Fruit fly (Drosophila melanogaster) whole organism, embryonic: ENCODE data around the gene Cyp309a1.

ENCODE experiments used
- Abd-B ChIP-seq: fragments of 200-800 bp; sonication (Bioruptor generic); optimal IDR thresholded peaks from 2 replicates; lab custom pipeline; 2018; ENCODE audit warnings: missing biosample characterization, mild to moderate bottlenecking, missing genetic modification characterization, moderate library complexity
- Adf1 ChIP-seq: fragments of 200-800 bp; sonication (Bioruptor generic); IDR thresholded peaks from 2 replicates; pipeline ENCODE4 v1.3.6; 2022; ENCODE audit warnings: missing biosample characterization, missing genetic modification characterization
- CG10431 ChIP-seq: fragments of 200-800 bp; sonication (Bioruptor generic); optimal IDR thresholded peaks from 3 replicates; lab custom pipeline; 2018; ENCODE audit warnings: missing biosample characterization, mild to moderate bottlenecking, missing genetic modification characterization
- CG10654 ChIP-seq: fragments of 200-800 bp; sonication (Bioruptor generic); optimal IDR thresholded peaks from 2 replicates; lab custom pipeline; 2016; ENCODE audit warnings: missing biosample characterization, missing genetic modification characterization
- CG11695 ChIP-seq: fragments of 200-800 bp; sonication (Bioruptor generic); IDR thresholded peaks from 3 replicates; pipeline ENCODE4 v1.3.6; 2022; ENCODE audit warnings: missing biosample characterization, missing genetic modification characterization
- CG12391 ChIP-seq: fragments of 200-800 bp; sonication (Bioruptor generic); optimal IDR thresholded peaks from 3 replicates; lab custom pipeline; 2018; ENCODE audit warnings: missing biosample characterization, mild to moderate bottlenecking, missing genetic modification characterization, moderate library complexity
- CG12769 ChIP-seq: fragments of 200-800 bp; sonication (Bioruptor generic); optimal IDR thresholded peaks from 2 replicates; lab custom pipeline; 2019; ENCODE audit warnings: missing biosample characterization, mild to moderate bottlenecking, missing genetic modification characterization, moderate library complexity
- CG13424 ChIP-seq: fragments of 200-800 bp; sonication (Bioruptor generic); optimal IDR thresholded peaks from 2 replicates; lab custom pipeline; 2019; ENCODE audit warnings: missing biosample characterization, mild to moderate bottlenecking, missing genetic modification characterization, moderate library complexity
- CG1602 ChIP-seq: fragments of 200-800 bp; sonication (Bioruptor generic); optimal IDR thresholded peaks from 3 replicates; lab custom pipeline; 2016; ENCODE audit warnings: missing biosample characterization, missing genetic modification characterization
- CG16863 ChIP-seq: fragments of 200-800 bp; sonication (Bioruptor generic); optimal IDR thresholded peaks from 3 replicates; lab custom pipeline; 2016; ENCODE audit warnings: missing biosample characterization, missing genetic modification characterization
- CG17186 ChIP-seq: fragments of 200-800 bp; sonication (Bioruptor generic); optimal IDR thresholded peaks from 3 replicates; lab custom pipeline; 2017; ENCODE audit warnings: missing biosample characterization, missing genetic modification reagents, missing genetic modification characterization
- CG17802 ChIP-seq: fragments of 200-800 bp; sonication (Bioruptor generic); optimal IDR thresholded peaks from 2 replicates; lab custom pipeline; 2018; ENCODE audit warnings: missing biosample characterization, mild to moderate bottlenecking, missing genetic modification characterization, moderate library complexity
- CG1792 ChIP-seq: fragments of 200-800 bp; sonication (Bioruptor generic); optimal IDR thresholded peaks from 2 replicates; lab custom pipeline; 2016; ENCODE audit warnings: missing biosample characterization, missing genetic modification characterization
- CG2678 ChIP-seq: fragments of 200-800 bp; sonication (Bioruptor generic); optimal IDR thresholded peaks from 3 replicates; lab custom pipeline; 2019; ENCODE audit warnings: missing biosample characterization, mild to moderate bottlenecking, missing genetic modification characterization, moderate library complexity
- CG2889 ChIP-seq: fragments of 200-800 bp; sonication (Bioruptor generic); IDR thresholded peaks from 3 replicates; pipeline ENCODE4 v1.3.6; 2022; ENCODE audit warnings: missing biosample characterization, missing genetic modification characterization
- CG32772 ChIP-seq: fragments of 200-800 bp; sonication (Bioruptor generic); IDR thresholded peaks from 2 replicates; pipeline ENCODE4 v1.3.6; 2022; ENCODE audit warnings: missing biosample characterization, missing genetic modification characterization
- CG4730 ChIP-seq: fragments of 200-800 bp; sonication (Bioruptor generic); IDR thresholded peaks from 2 replicates; pipeline ENCODE4 v1.3.6; 2022; ENCODE audit warnings: missing biosample characterization, missing genetic modification characterization
- CG8359 ChIP-seq: fragments of 200-800 bp; sonication (Bioruptor generic); optimal IDR thresholded peaks from 2 replicates; lab custom pipeline; 2017; ENCODE audit warnings: missing biosample characterization, mild to moderate bottlenecking, missing genetic modification characterization, borderline replicate concordance
- CG9215 ChIP-seq: fragments of 200-800 bp; sonication (Bioruptor generic); IDR thresholded peaks from 2 replicates; pipeline ENCODE4 v1.3.6; 2022; ENCODE audit warnings: missing biosample characterization, missing genetic modification characterization
- CG9609 ChIP-seq: fragments of 200-800 bp; sonication (Bioruptor generic); optimal IDR thresholded peaks from 3 replicates; lab custom pipeline; 2016; ENCODE audit warnings: missing biosample characterization, missing genetic modification characterization
- CTCF ChIP-seq: fragments of 200-800 bp; sonication (Bioruptor generic); optimal IDR thresholded peaks from 2 replicates; lab custom pipeline; 2017; ENCODE audit warnings: missing biosample characterization, mild to moderate bottlenecking, missing genetic modification characterization, moderate library complexity
- Dip3 ChIP-seq: fragments of 200-800 bp; sonication (Bioruptor generic); optimal IDR thresholded peaks from 3 replicates; lab custom pipeline; 2016; ENCODE audit warnings: missing biosample characterization, missing genetic modification characterization
- Ets97D ChIP-seq: fragments of 200-800 bp; sonication (Bioruptor generic); optimal IDR thresholded peaks from 3 replicates; lab custom pipeline; 2016; ENCODE audit warnings: missing biosample characterization, missing genetic modification characterization
- Fer2 ChIP-seq: fragments of 200-800 bp; sonication (Bioruptor generic); optimal IDR thresholded peaks from 2 replicates; lab custom pipeline; 2018; ENCODE audit warnings: missing biosample characterization, mild to moderate bottlenecking, missing genetic modification characterization, moderate library complexity
- Hand ChIP-seq: fragments of 200-800 bp; sonication (Bioruptor generic); optimal IDR thresholded peaks from 2 replicates; lab custom pipeline; 2017; ENCODE audit warnings: mild to moderate bottlenecking, missing biosample characterization, missing genetic modification reagents, missing genetic modification characterization
- HmgZ ChIP-seq: fragments of 200-800 bp; sonication (Bioruptor generic); optimal IDR thresholded peaks from 2 replicates; lab custom pipeline; 2018; ENCODE audit warnings: missing biosample characterization, mild to moderate bottlenecking, missing genetic modification characterization
- Jarid2 ChIP-seq: fragments of 200-800 bp; sonication (Bioruptor generic); optimal IDR thresholded peaks from 3 replicates; lab custom pipeline; 2017; ENCODE audit warnings: mild to moderate bottlenecking, missing biosample characterization, missing genetic modification reagents, missing genetic modification characterization
- MESR4 ChIP-seq: fragments of 200-800 bp; sonication (Bioruptor generic); optimal IDR thresholded peaks from 2 replicates; lab custom pipeline; 2018; ENCODE audit warnings: missing biosample characterization, mild to moderate bottlenecking, missing genetic modification characterization, moderate library complexity
- NC2α ChIP-seq: fragments of 200-800 bp; sonication (Bioruptor generic); optimal IDR thresholded peaks from 2 replicates; lab custom pipeline; 2016; ENCODE audit warnings: missing biosample characterization, missing genetic modification characterization
- ap ChIP-seq: fragments of 200-800 bp; sonication (Bioruptor generic); IDR thresholded peaks from 2 replicates; pipeline ENCODE4 v1.3.6; 2022; ENCODE audit warnings: missing biosample characterization, missing genetic modification characterization
- ato ChIP-seq: fragments of 200-800 bp; sonication (Bioruptor generic); IDR thresholded peaks from 2 replicates; pipeline ENCODE4 v1.3.6; 2022; ENCODE audit warnings: missing biosample characterization, missing genetic modification characterization; ENCODE audit not compliant: partially characterized antibody
- az2 ChIP-seq: fragments of 200-800 bp; sonication (Bioruptor generic); optimal IDR thresholded peaks from 3 replicates; lab custom pipeline; 2016; ENCODE audit warnings: missing biosample characterization, missing genetic modification characterization
- bcd ChIP-seq: fragments of 200-800 bp; sonication (Bioruptor generic); optimal IDR thresholded peaks from 2 replicates; lab custom pipeline; 2017; ENCODE audit warnings: missing biosample characterization, mild to moderate bottlenecking, missing genetic modification characterization
- chif ChIP-seq, 2 experiments: fragments of 200-800 bp; sonication (Bioruptor generic); optimal IDR thresholded peaks; 3 replicates each; lab custom pipeline; 2016; ENCODE audit warnings: missing biosample characterization in 2 of 2, missing genetic modification characterization in 2 of 2
- disco-r ChIP-seq: fragments of 200-800 bp; sonication (Bioruptor generic); optimal IDR thresholded peaks from 2 replicates; lab custom pipeline; 2016; ENCODE audit warnings: missing biosample characterization, missing genetic modification characterization
- emc ChIP-seq: fragments of 200-800 bp; sonication (Bioruptor generic); optimal IDR thresholded peaks from 2 replicates; lab custom pipeline; 2016; ENCODE audit warnings: missing biosample characterization, missing genetic modification characterization
- fd102C ChIP-seq: fragments of 200-800 bp; sonication (Bioruptor generic); optimal IDR thresholded peaks from 2 replicates; lab custom pipeline; 2018; ENCODE audit warnings: missing biosample characterization, mild to moderate bottlenecking, missing genetic modification characterization, moderate library complexity
- gcm2 ChIP-seq: fragments of 200-800 bp; sonication (Bioruptor generic); optimal IDR thresholded peaks from 2 replicates; lab custom pipeline; 2016; ENCODE audit warnings: missing biosample characterization, missing genetic modification characterization
- gro ChIP-seq: fragments of 200-800 bp; sonication (Bioruptor generic); optimal IDR thresholded peaks from 2 replicates; lab custom pipeline; 2016; ENCODE audit warnings: missing biosample characterization, missing genetic modification characterization
- gsb ChIP-seq: fragments of 200-800 bp; sonication (Bioruptor generic); IDR thresholded peaks from 2 replicates; pipeline ENCODE4 v1.3.6; 2022; ENCODE audit warnings: missing biosample characterization, missing genetic modification characterization
- gsb-n ChIP-seq: fragments of 200-800 bp; sonication (Bioruptor generic); optimal IDR thresholded peaks from 3 replicates; lab custom pipeline; 2018; ENCODE audit warnings: missing biosample characterization, mild to moderate bottlenecking, missing genetic modification characterization
- h ChIP-seq: fragments of >200 bp; optimal IDR thresholded peaks from 2 replicates; lab custom pipeline; 2017
- lab ChIP-seq: fragments of 200-800 bp; sonication (Bioruptor generic); optimal IDR thresholded peaks from 3 replicates; lab custom pipeline; 2017; ENCODE audit warnings: missing biosample characterization, missing genetic modification characterization, mild to moderate bottlenecking, moderate library complexity, missing genetic modification reagents
- mld ChIP-seq: fragments of 200-800 bp; sonication (Bioruptor generic); IDR thresholded peaks from 3 replicates; pipeline ENCODE4 v1.3.6; 2022; ENCODE audit warnings: missing biosample characterization, missing genetic modification characterization; ENCODE audit not compliant: partially characterized antibody
- org-1 ChIP-seq: fragments of 200-800 bp; sonication (Bioruptor generic); optimal IDR thresholded peaks from 2 replicates; lab custom pipeline; 2017; ENCODE audit warnings: missing biosample characterization, missing genetic modification characterization
- pho ChIP-seq: fragments of 200-800 bp; sonication (Bioruptor generic); optimal IDR thresholded peaks from 2 replicates; lab custom pipeline; 2016; ENCODE audit warnings: missing biosample characterization, missing genetic modification characterization
- pum ChIP-seq: fragments of 200-800 bp; sonication (Bioruptor generic); optimal IDR thresholded peaks from 2 replicates; lab custom pipeline; 2016; ENCODE audit warnings: missing biosample characterization, missing genetic modification characterization
- pzg ChIP-seq: fragments of 200-800 bp; sonication (Bioruptor generic); optimal IDR thresholded peaks from 3 replicates; lab custom pipeline; 2018; ENCODE audit warnings: missing biosample characterization, mild to moderate bottlenecking, missing genetic modification characterization, moderate library complexity
- scrt ChIP-seq: fragments of 200-800 bp; sonication (Bioruptor generic); optimal IDR thresholded peaks from 2 replicates; lab custom pipeline; 2018; ENCODE audit warnings: missing biosample characterization, mild to moderate bottlenecking, missing genetic modification characterization, moderate library complexity
- sr ChIP-seq: fragments of 200-800 bp; sonication (Bioruptor generic); IDR thresholded peaks from 3 replicates; pipeline ENCODE4 v1.3.6; 2022; ENCODE audit warnings: missing biosample characterization, missing genetic modification characterization
- usp ChIP-seq: fragments of >200 bp; optimal IDR thresholded peaks from 2 replicates; lab custom pipeline; 2017; ENCODE audit warnings: missing biosample characterization, missing genetic modification characterization
- vfl ChIP-seq: fragments of 200-800 bp; sonication (Bioruptor generic); optimal IDR thresholded peaks from 2 replicates; lab custom pipeline; 2016; ENCODE audit warnings: missing biosample characterization, missing genetic modification characterization

Cyp309a1 gene

DNA sequence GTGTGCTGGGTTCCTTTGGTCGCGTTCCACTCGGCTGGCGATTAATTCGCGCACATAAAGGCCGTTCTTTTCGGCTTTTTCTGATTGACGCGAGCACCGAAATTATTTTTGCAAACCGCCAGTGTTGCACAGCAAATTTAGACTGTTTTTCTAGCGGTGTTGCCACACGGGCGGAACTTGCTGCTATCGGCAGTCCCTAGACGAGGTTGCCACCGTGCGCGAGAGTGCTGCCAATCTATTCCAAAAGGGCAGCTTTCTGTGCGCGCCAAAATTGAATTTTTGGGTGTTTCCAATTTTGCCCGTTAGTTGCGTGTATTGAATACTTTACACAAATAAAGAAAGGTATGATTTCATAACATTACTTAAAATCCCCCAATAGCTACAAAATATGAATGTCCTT is 20.7 kb upstream of the Cyp309a1 start, which contains the start of gene Drp1 (continued):
- TF ChIP-seq HmgZ (tag; lab: Kevin White, UChicago): peak; percentile 69
- peak; percentile 61 for TF ChIP-seq ato
- TF ChIP-seq Dip3 (GFP tag; lab: Kevin White, UChicago): peak; percentile 63
- peak; percentile 9 for TF ChIP-seq CG12391 (tag; lab: Kevin White, UChicago)
- no peak for TF ChIP-seq gsb-n
- TF ChIP-seq lab (GFP tag; lab: Kevin White, UChicago): no peak
- peak; percentile 28 for TF ChIP-seq CG1602 (GFP tag; lab: Kevin White, UChicago)
- TF ChIP-seq CG17186: peak; percentile 76
- no peak for TF ChIP-seq fd102C (GFP tag; lab: Kevin White, UChicago)
- peak; percentile 93 for TF ChIP-seq CTCF (GFP tag; lab: Kevin White, UChicago)
- TF ChIP-seq Abd-B (GFP tag; lab: Kevin White, UChicago): no peak
- TF ChIP-seq Hand (GFP tag; lab: Kevin White, UChicago): no peak
- TF ChIP-seq CG2678 (tag; lab: Kevin White, UChicago): no peak
- TF ChIP-seq gro (GFP tag; lab: Kevin White, UChicago): peak; percentile 51
- TF ChIP-seq CG11695 (GFP tag; lab: Robert Waterston, UW): no peak
- TF ChIP-seq CG17802: peak; percentile 28
- TF ChIP-seq CG10654 (GFP tag; lab: Kevin White, UChicago): peak; percentile 19
- TF ChIP-seq ap (GFP tag; lab: Robert Waterston, UW): no peak
- TF ChIP-seq MESR4 (GFP tag; lab: Kevin White, UChicago): peak; percentile 58
- TF ChIP-seq mld (GFP tag; lab: Robert Waterston, UW): peak; percentile 38; the same call in 1 of the 3 replicates
- peak; percentile 20 for TF ChIP-seq NC2α (GFP tag; lab: Kevin White, UChicago)
- no peak for TF ChIP-seq CG8359 (GFP tag; lab: Kevin White, UChicago)
- peak; percentile 49 for TF ChIP-seq disco-r (GFP tag; lab: Kevin White, UChicago)
- no peak for TF ChIP-seq CG2889 (GFP tag; lab: Robert Waterston, UW)
- TF ChIP-seq CG13424 (tag; lab: Kevin White, UChicago): peak; percentile 21
- no peak for TF ChIP-seq h
- no peak for TF ChIP-seq usp (GFP tag; lab: Kevin White, UChicago)
- no peak for TF ChIP-seq sr (GFP tag; lab: Robert Waterston, UW)
- TF ChIP-seq CG12769 (tag; lab: Kevin White, UChicago): no peak
- TF ChIP-seq gcm2 (GFP tag; lab: Kevin White, UChicago): no peak
- peak; percentile 52 for TF ChIP-seq bcd (GFP tag; lab: Kevin White, UChicago)
- TF ChIP-seq CG1792: peak; percentile 30
- no peak for TF ChIP-seq Adf1 (GFP tag; lab: Robert Waterston, UW)
- no peak for TF ChIP-seq CG16863 (GFP tag; lab: Kevin White, UChicago)
- TF ChIP-seq CG9609 (GFP tag; lab: Kevin White, UChicago): peak; percentile 63
- TF ChIP-seq Ets97D (GFP tag; lab: Kevin White, UChicago): peak; percentile 87
- peak; percentile 37; the same call in 1 of the 2 replicates for TF ChIP-seq CG32772 (GFP tag; lab: Robert Waterston, UW)
- peak in 1 of 2 experiments; percentile 30 for TF ChIP-seq chif (GFP tag; optimal IDR thresholded peaks at IDR 0.05; lab: Kevin White, UChicago)
- no peak for TF ChIP-seq Fer2 (tag; lab: Kevin White, UChicago)
- peak; percentile 25 for TF ChIP-seq Jarid2
- no peak; the same call in 1 of the 2 replicates for TF ChIP-seq CG9215 (GFP tag; lab: Robert Waterston, UW)
- no peak for TF ChIP-seq CG4730
- TF ChIP-seq CG10431 (GFP tag; lab: Kevin White, UChicago): no peak
- peak; percentile 98 for TF ChIP-seq pzg (GFP tag; lab: Kevin White, UChicago)
- TF ChIP-seq pum (GFP tag; lab: Kevin White, UChicago): peak; percentile 53
- TF ChIP-seq vfl (GFP tag; lab: Kevin White, UChicago): peak; percentile 48
- peak; percentile 69 for TF ChIP-seq pho
- TF ChIP-seq gsb (GFP tag; lab: Robert Waterston, UW): no peak
- TF ChIP-seq scrt (GFP tag; lab: Kevin White, UChicago): no peak
- TF ChIP-seq az2 (GFP tag; lab: Kevin White, UChicago): peak; percentile 14
- no peak for TF ChIP-seq emc (GFP tag; lab: Kevin White, UChicago)
- TF ChIP-seq org-1 (GFP tag; lab: Kevin White, UChicago): no peak
